Worm (Caenorhabditis elegans) whole organism, young adult: Measurements from ENCODE around the gene R12B2.2.

Experiments used
- B0336.3 ChIP-seq: fragments of 200-800 bp; sonication (Bioruptor generic); IDR thresholded peaks from 2 replicates; pipeline ENCODE4 v1.3.6; 2022; ENCODE audit warnings: missing genetic modification characterization, missing compliant biosample characterization
- D2030.7 ChIP-seq: fragments of 200-800 bp; sonication (Bioruptor generic); IDR thresholded peaks from 2 replicates; pipeline ENCODE4 v1.3.6; 2022; ENCODE audit warnings: missing genetic modification reagents, missing genetic modification characterization, missing compliant biosample characterization
- F22D6.2 ChIP-seq: sonication (generic microtip); optimal IDR thresholded peaks from 2 replicates; lab custom pipeline; 2016; ENCODE audit warnings: mild to moderate bottlenecking, missing genetic modification characterization, missing compliant biosample characterization
- F37B4.10 ChIP-seq: fragments of 200-800 bp; sonication (Bioruptor generic); IDR thresholded peaks from 2 replicates; pipeline ENCODE4 v1.3.6; 2022; ENCODE audit warnings: missing genetic modification characterization, missing compliant biosample characterization
- F52B5.7 ChIP-seq: sonication (generic microtip); optimal IDR thresholded peaks from 2 replicates; lab custom pipeline; 2016; ENCODE audit warnings: mild to moderate bottlenecking, missing genetic modification characterization, missing compliant biosample characterization
- T07F8.4 ChIP-seq: sonication (generic microtip); optimal IDR thresholded peaks from 2 replicates; lab custom pipeline; 2016; ENCODE audit warnings: mild to moderate bottlenecking, missing genetic modification characterization, moderate library complexity, missing compliant biosample characterization
- T26A5.8 ChIP-seq: sonication (generic microtip); optimal IDR thresholded peaks from 2 replicates; lab custom pipeline; 2016; ENCODE audit warnings: missing genetic modification characterization, missing compliant biosample characterization
- Y53F4B.3 ChIP-seq: fragments of 200-800 bp; sonication (Bioruptor generic); IDR thresholded peaks from 2 replicates; pipeline ENCODE4 v1.3.6; 2022; ENCODE audit warnings: missing genetic modification reagents, missing genetic modification characterization, missing compliant biosample characterization
- Y95B8A.8 ChIP-seq: fragments of 200-800 bp; sonication (Bioruptor generic); IDR thresholded peaks from 2 replicates; pipeline ENCODE4 v1.3.6; 2022; ENCODE audit warnings: missing genetic modification reagents, missing genetic modification characterization, missing compliant biosample characterization
- athp-1 ChIP-seq: sonication (generic microtip); optimal IDR thresholded peaks from 2 replicates; lab custom pipeline; 2017; ENCODE audit warnings: mild to moderate bottlenecking, missing genetic modification characterization, missing compliant biosample characterization
- cebp-1 ChIP-seq, 2 experiments: fragments of 200-800 bp in 1 of 2; sonication (Bioruptor generic) in 1 of 2; sonication (generic microtip) in 1 of 2; IDR thresholded peaks in 1 of 2; optimal IDR thresholded peaks in 1 of 2; 2 replicates each; pipeline versions ENCODE4 v1.3.6 to Lab custom; 2017 to 2022; ENCODE audit warnings: missing compliant biosample characterization in 2 of 2, missing genetic modification characterization in 2 of 2, mild to moderate bottlenecking in 1 of 2, missing genetic modification reagents in 1 of 2, moderate library complexity in 1 of 2
- ceh-27 ChIP-seq: fragments of 200-800 bp; sonication (Bioruptor generic); optimal IDR thresholded peaks from 2 replicates; lab custom pipeline; 2018; ENCODE audit warnings: mild to moderate bottlenecking, missing genetic modification characterization, moderate library complexity, missing compliant biosample characterization
- ceh-58 ChIP-seq: fragments of 200-800 bp; sonication (Bioruptor generic); IDR thresholded peaks from 2 replicates; pipeline ENCODE4 v1.3.6; 2022; ENCODE audit warnings: missing genetic modification characterization, missing compliant biosample characterization
- ceh-91 ChIP-seq: fragments of 200-800 bp; sonication (Bioruptor generic); IDR thresholded peaks from 2 replicates; pipeline ENCODE4 v1.3.6; 2022; ENCODE audit warnings: missing genetic modification reagents, missing genetic modification characterization, missing compliant biosample characterization
- chd-7 ChIP-seq: sonication (generic microtip); optimal IDR thresholded peaks from 2 replicates; lab custom pipeline; 2016; ENCODE audit warnings: mild to moderate bottlenecking, missing genetic modification characterization, moderate library complexity, missing compliant biosample characterization
- dox-1 ChIP-seq: fragments of 200-800 bp; sonication (Bioruptor generic); IDR thresholded peaks from 2 replicates; pipeline ENCODE4 v1.3.6; 2022; ENCODE audit warnings: missing genetic modification reagents, missing genetic modification characterization, missing compliant biosample characterization
- egrh-3 ChIP-seq: fragments of 200-800 bp; sonication (Bioruptor generic); IDR thresholded peaks from 2 replicates; pipeline ENCODE4 v1.3.6; 2022; ENCODE audit warnings: missing genetic modification reagents, missing genetic modification characterization, missing compliant biosample characterization
- him-1 ChIP-seq: sonication (generic microtip); optimal IDR thresholded peaks from 2 replicates; lab custom pipeline; 2016; ENCODE audit warnings: missing genotype, missing genetic modification reagents, missing genetic modification characterization, missing compliant biosample characterization
- hlh-26 ChIP-seq: fragments of 200-800 bp; sonication (Bioruptor generic); conservative IDR thresholded peaks from 2 replicates; pipeline ENCODE4 v1.3.6; 2022; ENCODE audit warnings: missing genetic modification reagents, missing genetic modification characterization, missing compliant biosample characterization
- hmg-1.2 ChIP-seq: fragments of 200-800 bp; sonication (Bioruptor generic); IDR thresholded peaks from 2 replicates; pipeline ENCODE4 v1.3.6; 2022; ENCODE audit warnings: missing genetic modification reagents, missing genetic modification characterization, missing compliant biosample characterization
- let-607 ChIP-seq, 2 experiments: fragments of 200-800 bp in 1 of 2; sonication (Bioruptor generic) in 1 of 2; sonication (generic microtip) in 1 of 2; optimal IDR thresholded peaks; 2 replicates each; lab custom pipeline; 2016 to 2018; ENCODE audit warnings: mild to moderate bottlenecking in 2 of 2, missing compliant biosample characterization in 2 of 2, missing genetic modification characterization in 2 of 2, moderate library complexity in 2 of 2, missing genotype in 1 of 2
- lin-26 ChIP-seq: fragments of 200-800 bp; sonication (Bioruptor generic); IDR thresholded peaks from 2 replicates; pipeline ENCODE4 v1.3.6; 2022; ENCODE audit warnings: missing genetic modification reagents, missing genetic modification characterization, missing compliant biosample characterization
- lin-35 ChIP-seq, 3 experiments: fragments of 150-350 bp in 2 of 3; sonication (generic microtip) in 1 of 3; optimal IDR thresholded peaks; 2 replicates each; lab custom pipeline; 2014 to 2018; ENCODE audit warnings: missing biosample characterization in 3 of 3, missing genetic modification characterization in 3 of 3, missing genetic modification reagents in 3 of 3
- lir-1 ChIP-seq: fragments of 200-800 bp; sonication (Bioruptor generic); conservative IDR thresholded peaks from 2 replicates; pipeline ENCODE4 v1.3.6; 2022; ENCODE audit warnings: missing genetic modification reagents, missing genetic modification characterization, missing compliant biosample characterization
- madf-3 ChIP-seq: fragments of 200-800 bp; sonication (Bioruptor generic); IDR thresholded peaks from 2 replicates; pipeline ENCODE4 v1.3.6; 2022; ENCODE audit warnings: missing genetic modification reagents, missing genetic modification characterization, missing compliant biosample characterization
- nfya-1 ChIP-seq: sonication (generic microtip); optimal IDR thresholded peaks from 2 replicates; lab custom pipeline; 2017; ENCODE audit warnings: antibody characterized with exemption, missing compliant biosample characterization, missing genetic modification characterization, borderline replicate concordance; ENCODE audit not compliant: insufficient read depth
- nhr-120 ChIP-seq: fragments of 200-800 bp; sonication (Bioruptor generic); IDR thresholded peaks from 2 replicates; pipeline ENCODE4 v1.3.6; 2022; ENCODE audit warnings: missing genetic modification characterization, missing compliant biosample characterization
- nhr-80 ChIP-seq: sonication (generic microtip); optimal IDR thresholded peaks from 2 replicates; lab custom pipeline; 2016; ENCODE audit warnings: missing genetic modification characterization, missing compliant biosample characterization
- rcor-1 ChIP-seq: fragments of 200-800 bp; sonication (Bioruptor generic); IDR thresholded peaks from 2 replicates; pipeline ENCODE4 v1.3.6; 2022; ENCODE audit warnings: missing genetic modification reagents, missing genetic modification characterization, missing compliant biosample characterization
- rec-8 ChIP-seq, 2 experiments: sonication (generic microtip); optimal IDR thresholded peaks; 2 replicates each; lab custom pipeline; 2016; ENCODE audit warnings: mild to moderate bottlenecking in 2 of 2, missing genetic modification characterization in 2 of 2, missing genetic modification reagents in 2 of 2, missing genotype in 2 of 2, missing biosample characterization in 1 of 2, missing compliant biosample characterization in 1 of 2, moderate library complexity in 1 of 2
- snpc-1.3 ChIP-seq: sonication (generic microtip); optimal IDR thresholded peaks from 2 replicates; lab custom pipeline; 2017; ENCODE audit warnings: missing genetic modification characterization, mild to moderate bottlenecking, missing compliant biosample characterization, antibody characterized with exemption, moderate library complexity, missing genotype, missing genetic modification reagents; ENCODE audit not compliant: insufficient read depth
- snpc-4 ChIP-seq, 5 experiments: fragments of 150-350 bp in 1 of 5; sonication (generic microtip) in 4 of 5; optimal IDR thresholded peaks; 2 replicates each; lab custom pipeline; 2014 to 2018; ENCODE audit warnings: missing genetic modification characterization in 5 of 5, missing biosample characterization in 3 of 5, antibody characterized with exemption in 2 of 5, mild to moderate bottlenecking in 2 of 5, missing compliant biosample characterization in 2 of 5, missing genotype in 2 of 5, moderate library complexity in 2 of 5, missing genetic modification reagents in 1 of 5
- tbp1 ChIP-seq: fragments of 200-800 bp; sonication (Bioruptor generic); optimal IDR thresholded peaks from 2 replicates; lab custom pipeline; 2018; ENCODE audit warnings: mild to moderate bottlenecking, missing genetic modification characterization, missing compliant biosample characterization
- unc-62 ChIP-seq: fragments of 150-350 bp; optimal IDR thresholded peaks from 2 replicates; lab custom pipeline; 2014; ENCODE audit warnings: missing biosample characterization, missing genetic modification reagents, missing genetic modification characterization
- xnd-1 ChIP-seq: sonication (generic microtip); optimal IDR thresholded peaks from 2 replicates; lab custom pipeline; 2016; ENCODE audit warnings: missing genotype, missing genetic modification reagents, missing genetic modification characterization, missing compliant biosample characterization
- ztf-18 ChIP-seq: sonication (generic microtip); optimal IDR thresholded peaks from 2 replicates; lab custom pipeline; 2016; ENCODE audit warnings: missing genotype, mild to moderate bottlenecking, missing genetic modification characterization, missing compliant biosample characterization
- ztf-25 ChIP-seq: fragments of 200-800 bp; sonication (Bioruptor generic); IDR thresholded peaks from 2 replicates; pipeline ENCODE4 v1.3.6; 2022; ENCODE audit warnings: missing genetic modification reagents, missing genetic modification characterization, missing compliant biosample characterization
- ztf-6 ChIP-seq: fragments of 200-800 bp; sonication (Bioruptor generic); IDR thresholded peaks from 2 replicates; pipeline ENCODE4 v1.3.6; 2022; ENCODE audit warnings: missing genetic modification reagents, missing genetic modification characterization, missing compliant biosample characterization

The R12B2.2 gene

ce11 chrIII:5811957-5812356 is 5.1 kb downstream of the R12B2.2 start:
- TF ChIP-seq F22D6.2 (tag; lab: Kevin White, UChicago) (no peak), lir-1 (GFP tag; lab: Robert Waterston, UW) (no peak), dox-1 (no peak), cebp-1 (GFP tag; IDR thresholded peaks at IDR 0.05; lab: Robert Waterston, UW) (no peak), cebp-1 (tag; optimal IDR thresholded peaks at IDR 0.05; lab: Kevin White, UChicago) (peak; percentile 53), nfya-1 (tag; lab: Kevin White, UChicago) (no peak)

- no peak for TF ChIP-seq madf-3 (GFP tag; lab: Robert Waterston, UW)
- TF ChIP-seq hlh-26 (GFP tag; lab: Robert Waterston, UW) = no peak
- no peak for TF ChIP-seq lin-26 (GFP tag; lab: Robert Waterston, UW)
- no peak for TF ChIP-seq snpc-1.3 (tag; lab: Kevin White, UChicago)
- no peak for TF ChIP-seq cebp-1 (GFP tag; IDR thresholded peaks at IDR 0.05; lab: Robert Waterston, UW)
- TF ChIP-seq cebp-1 (tag; optimal IDR thresholded peaks at IDR 0.05; lab: Kevin White, UChicago) = peak; percentile 18
- TF ChIP-seq nhr-120 = no peak
- TF ChIP-seq athp-1 (tag; lab: Kevin White, UChicago) = no peak
- no peak for TF ChIP-seq T26A5.8 (tag; lab: Kevin White, UChicago)
- TF ChIP-seq F52B5.7 = no peak
- TF ChIP-seq B0336.3 (GFP tag; lab: Robert Waterston, UW) = no peak
- no peak for TF ChIP-seq lin-35 (GFP tag; optimal IDR thresholded peaks at IDR 0.05; lab: Kevin White, UChicago)
- TF ChIP-seq Y53F4B.3 = no peak
- peak; percentile 48 for TF ChIP-seq nhr-80
Measured at ce11 chrIII:5812672-5813071, 5.9 kb downstream of the R12B2.2 start.

- TF ChIP-seq ztf-18 (tag; lab: Kevin White, UChicago) (no peak), T26A5.8 (tag; lab: Kevin White, UChicago) (no peak), D2030.7 (no peak), ceh-58 (GFP tag; lab: Robert Waterston, UW) (no peak), ztf-25 (GFP tag; lab: Robert Waterston, UW) (no peak), unc-62 (peak; percentile 6), snpc-4 (GFP tag; optimal IDR thresholded peaks at IDR 0.05; lab: Kevin White, UChicago) (no peak), snpc-4 (tag; optimal IDR thresholded peaks at IDR 0.05; lab: Kevin White, UChicago) (no peak), Y53F4B.3 (no peak), ceh-91 (GFP tag; lab: Robert Waterston, UW) (no peak), chd-7 (tag; lab: Kevin White, UChicago) (no peak), T07F8.4 (tag; lab: Kevin White, UChicago) (no peak), xnd-1 (tag; lab: Kevin White, UChicago) (no peak), Y95B8A.8 (GFP tag; lab: Robert Waterston, UW) (no peak), let-607 (tag; optimal IDR thresholded peaks at IDR 0.05; lab: Kevin White, UChicago) (peak in 1 of 2 experiments; percentile 21), nhr-80 (peak; percentile 55), tbp1 (GFP tag; lab: Kevin White, UChicago) (peak; percentile 19)
Measured at ce11 chrIII:5813501-5813900, 6.7 kb downstream of the R12B2.2 start.

- TF ChIP-seq cebp-1 (GFP tag; IDR thresholded peaks at IDR 0.05; lab: Robert Waterston, UW) (no peak), cebp-1 (tag; optimal IDR thresholded peaks at IDR 0.05; lab: Kevin White, UChicago) (peak; percentile 34), rec-8 (tag; optimal IDR thresholded peaks at IDR 0.05; lab: Kevin White, UChicago) (no peak), rcor-1 (GFP tag; lab: Robert Waterston, UW) (no peak), him-1 (tag; lab: Kevin White, UChicago) (no peak), ceh-27 (GFP tag; lab: Kevin White, UChicago) (no peak), egrh-3 (peak; percentile 47; the same call in 1 of the 2 replicates), ztf-6 (no peak), D2030.7 (no peak), F37B4.10 (GFP tag; lab: Robert Waterston, UW) (no peak), hmg-1.2 (GFP tag; lab: Robert Waterston, UW) (0 out of 2 replicates have a peak, but pooled peaks have one; percentile 17)
Measured at ce11 chrIII:5814098-5814497, 7.3 kb downstream of the R12B2.2 start.
